Fruit fly (Drosophila melanogaster): Measurements from ENCODE around the gene CG42680.

- TF ChIP-seq CG4328 (GFP tag; optimal IDR thresholded peaks at IDR 0.05): no peak
- no peak for TF ChIP-seq bab2 (GFP tag; optimal IDR thresholded peaks at IDR 0.05)
- no peak for TF ChIP-seq CG5953 (GFP tag; IDR thresholded peaks at IDR 0.05)
These were observed 26.4 kb upstream of the CG42680 start for dm6 chr2L:14614444-14614843.
